Worm (Caenorhabditis elegans): ENCODE results near the gene C13A10.2.

DNA sequence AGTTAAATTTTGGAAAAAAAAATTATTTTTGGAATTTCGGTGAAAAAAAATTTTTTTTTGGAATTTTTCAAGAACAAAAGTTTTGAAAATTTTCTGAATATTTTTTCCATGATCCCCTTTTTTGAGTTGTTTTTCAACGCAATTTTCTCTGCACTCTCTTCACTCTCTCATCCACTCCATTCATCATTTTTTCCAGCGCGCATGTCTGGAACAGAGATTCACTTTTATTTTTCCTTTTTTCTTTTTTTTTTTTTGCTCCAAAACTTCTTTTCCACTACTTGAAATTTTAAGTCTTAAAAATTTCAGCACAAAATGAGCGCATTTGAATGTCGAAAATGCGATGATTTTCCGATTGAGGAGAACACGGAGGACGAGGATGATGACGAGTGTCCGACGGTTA is 31.1 kb downstream of the C13A10.2 start, which contains the start of gene jip-1:
- TF ChIP-seq Y56A3A.18 (GFP tag; IDR thresholded peaks at IDR 0.05): no peak
- TF ChIP-seq hmg-1.2 (GFP tag; IDR thresholded peaks at IDR 0.05): no peak
- TF ChIP-seq lsl-1 (GFP tag; optimal IDR thresholded peaks at IDR 0.05): no peak
- no peak for TF ChIP-seq efl-1 (GFP tag; optimal IDR thresholded peaks at IDR 0.05)
- no peak for TF ChIP-seq snpc-4 (GFP tag; optimal IDR thresholded peaks at IDR 0.05)
- TF ChIP-seq snpc-4 (tag; optimal IDR thresholded peaks at IDR 0.05): no peak
- TF ChIP-seq madf-6 (GFP tag; IDR thresholded peaks at IDR 0.05): no peak
- TF ChIP-seq C06A6.2 (GFP tag; conservative IDR thresholded peaks at IDR 0.05): no peak
- no peak for TF ChIP-seq F55B11.4 (tag; optimal IDR thresholded peaks at IDR 0.05; ENCODE audit: borderline replicate concordance, insufficient read depth)
